Fruit fly (Drosophila melanogaster) whole organism, prepupa: ENCODE measurements around the gene CG7201.
A peak's percentile ranks its signal among the peaks of the same experiment; 100 is the strongest.

Experiments used
- Blimp-1 ChIP-seq: fragments of 200-800 bp; sonication (Bioruptor generic); optimal IDR thresholded peaks from 3 replicates; lab custom pipeline; 2017; ENCODE audit warnings: missing biosample characterization, missing genetic modification characterization, mild to moderate bottlenecking, moderate library complexity, missing genetic modification reagents
- CG10631 ChIP-seq: fragments of 200-800 bp; sonication (Bioruptor generic); optimal IDR thresholded peaks from 2 replicates; lab custom pipeline; 2016; ENCODE audit warnings: missing biosample characterization, missing genetic modification characterization
- CG10669 ChIP-seq: fragments of 200-800 bp; sonication (Bioruptor generic); optimal IDR thresholded peaks from 3 replicates; lab custom pipeline; 2018; ENCODE audit warnings: missing biosample characterization, mild to moderate bottlenecking, missing genetic modification characterization, moderate library complexity
- CG11762 ChIP-seq: fragments of 200-800 bp; sonication (Bioruptor generic); optimal IDR thresholded peaks from 3 replicates; lab custom pipeline; 2016; ENCODE audit warnings: missing biosample characterization, missing genetic modification characterization; ENCODE audit not compliant: insufficient read depth
- CG11902 ChIP-seq: fragments of 200-800 bp; sonication (Bioruptor generic); optimal IDR thresholded peaks from 3 replicates; lab custom pipeline; 2016; ENCODE audit warnings: missing biosample characterization, missing genetic modification characterization
- CG15336 ChIP-seq: fragments of 200-800 bp; sonication (Bioruptor generic); IDR thresholded peaks from 2 replicates; pipeline ENCODE4 v1.3.6; 2022; ENCODE audit warnings: missing biosample characterization, missing genetic modification characterization
- CG1621 ChIP-seq: fragments of 200-800 bp; sonication (Bioruptor generic); optimal IDR thresholded peaks from 3 replicates; lab custom pipeline; 2018; ENCODE audit warnings: missing biosample characterization, mild to moderate bottlenecking, missing genetic modification characterization
- CG16779 ChIP-seq: fragments of 200-800 bp; sonication (Bioruptor generic); optimal IDR thresholded peaks from 3 replicates; lab custom pipeline; 2017; ENCODE audit warnings: missing biosample characterization, mild to moderate bottlenecking, missing genetic modification characterization
- CG32006 ChIP-seq: fragments of 200-800 bp; sonication (Bioruptor generic); optimal IDR thresholded peaks from 3 replicates; lab custom pipeline; 2017; ENCODE audit warnings: missing biosample characterization, mild to moderate bottlenecking, missing genetic modification characterization
- CG34406 ChIP-seq: fragments of 200-800 bp; sonication (Bioruptor generic); optimal IDR thresholded peaks from 3 replicates; lab custom pipeline; 2016; ENCODE audit warnings: missing biosample characterization, missing genetic modification characterization
- CG3919 ChIP-seq: fragments of 200-800 bp; sonication (Bioruptor generic); optimal IDR thresholded peaks from 3 replicates; lab custom pipeline; 2016; ENCODE audit warnings: missing biosample characterization, missing genetic modification characterization
- CG4318 ChIP-seq: fragments of 200-800 bp; sonication (Bioruptor generic); optimal IDR thresholded peaks from 3 replicates; lab custom pipeline; 2017; ENCODE audit warnings: missing biosample characterization, mild to moderate bottlenecking, missing genetic modification characterization
- CG6163 ChIP-seq: fragments of 200-800 bp; sonication (Bioruptor generic); IDR thresholded peaks from 3 replicates; pipeline ENCODE4 v1.3.6; 2022; ENCODE audit warnings: missing biosample characterization, missing genetic modification characterization
- CG6276 ChIP-seq: fragments of 200-800 bp; sonication (Bioruptor generic); optimal IDR thresholded peaks from 2 replicates; lab custom pipeline; 2017; ENCODE audit warnings: missing biosample characterization, mild to moderate bottlenecking, missing genetic modification characterization
- CG6792 ChIP-seq: fragments of 200-800 bp; sonication (Bioruptor generic); optimal IDR thresholded peaks from 3 replicates; lab custom pipeline; 2016; ENCODE audit warnings: missing biosample characterization, missing genetic modification characterization
- CG6808 ChIP-seq: fragments of 200-800 bp; sonication (Bioruptor generic); optimal IDR thresholded peaks from 3 replicates; lab custom pipeline; 2017; ENCODE audit warnings: missing biosample characterization, missing genetic modification characterization, mild to moderate bottlenecking, moderate library complexity, missing genetic modification reagents
- CG7368 ChIP-seq: fragments of 200-800 bp; sonication (Bioruptor generic); optimal IDR thresholded peaks from 3 replicates; lab custom pipeline; 2016; ENCODE audit warnings: missing biosample characterization, missing genetic modification characterization
- CG8119 ChIP-seq: fragments of 200-800 bp; sonication (Bioruptor generic); IDR thresholded peaks from 3 replicates; pipeline ENCODE4 v1.3.6; 2022; ENCODE audit warnings: missing biosample characterization, missing genetic modification characterization
- CG8319 ChIP-seq: fragments of 200-800 bp; sonication (Bioruptor generic); optimal IDR thresholded peaks from 3 replicates; lab custom pipeline; 2016; ENCODE audit warnings: missing biosample characterization, missing genetic modification characterization
- CG8632 ChIP-seq: fragments of 200-800 bp; sonication (Bioruptor generic); optimal IDR thresholded peaks from 3 replicates; lab custom pipeline; 2016; ENCODE audit warnings: missing biosample characterization, missing genetic modification characterization
- CG9139 ChIP-seq: fragments of 200-800 bp; sonication (Bioruptor generic); optimal IDR thresholded peaks from 3 replicates; lab custom pipeline; 2017; ENCODE audit warnings: missing biosample characterization, mild to moderate bottlenecking, missing genetic modification characterization
- Eip75B ChIP-seq: fragments of 200-800 bp; sonication (Bioruptor generic); optimal IDR thresholded peaks from 3 replicates; lab custom pipeline; 2016; ENCODE audit warnings: missing biosample characterization, missing genetic modification characterization
- Eip78C ChIP-seq: fragments of 200-800 bp; sonication (Bioruptor generic); peaks from one replicate; lab custom pipeline; 2016; ENCODE audit warnings: missing biosample characterization, missing genetic modification characterization
- Eip93F ChIP-seq: fragments of 200-800 bp; sonication (Bioruptor generic); optimal IDR thresholded peaks from 2 replicates; lab custom pipeline; 2016; ENCODE audit warnings: missing biosample characterization, mild to moderate bottlenecking, missing genetic modification characterization
- Ets96B ChIP-seq: fragments of 200-800 bp; optimal IDR thresholded peaks from 2 replicates; lab custom pipeline; 2019; ENCODE audit warnings: missing biosample characterization, mild to moderate bottlenecking, missing genetic modification characterization, moderate library complexity
- Hr38 ChIP-seq: sonication (Bioruptor generic); optimal IDR thresholded peaks from 2 replicates; lab custom pipeline; 2016; ENCODE audit warnings: missing biosample characterization, missing genetic modification characterization
- Hr39 ChIP-seq: fragments of 200-800 bp; sonication (Bioruptor generic); optimal IDR thresholded peaks from 2 replicates; lab custom pipeline; 2016; ENCODE audit warnings: missing biosample characterization, missing genetic modification characterization
- Met ChIP-seq: fragments of 200-800 bp; sonication (Bioruptor generic); optimal IDR thresholded peaks from 3 replicates; lab custom pipeline; 2016; ENCODE audit warnings: missing biosample characterization, missing genetic modification characterization
- OdsH ChIP-seq: fragments of 200-800 bp; sonication (Bioruptor generic); optimal IDR thresholded peaks from 3 replicates; lab custom pipeline; 2016; ENCODE audit warnings: missing biosample characterization, missing genetic modification characterization
- Smox ChIP-seq: fragments of 200-800 bp; sonication (Bioruptor generic); optimal IDR thresholded peaks from 3 replicates; lab custom pipeline; 2016; ENCODE audit warnings: missing biosample characterization, missing genetic modification characterization
- Sox14 ChIP-seq: fragments of 200-800 bp; sonication (Bioruptor generic); optimal IDR thresholded peaks from 3 replicates; lab custom pipeline; 2016; ENCODE audit warnings: missing biosample characterization, missing genetic modification characterization
- achi ChIP-seq: fragments of 200-800 bp; sonication (Bioruptor generic); optimal IDR thresholded peaks from 3 replicates; lab custom pipeline; 2016; ENCODE audit warnings: missing biosample characterization, missing genetic modification characterization
- acj6 ChIP-seq: fragments of 200-800 bp; sonication (Bioruptor generic); optimal IDR thresholded peaks from 3 replicates; lab custom pipeline; 2016; ENCODE audit warnings: missing biosample characterization, missing genetic modification characterization
- cyc ChIP-seq: fragments of 200-800 bp; sonication (Bioruptor generic); optimal IDR thresholded peaks from 3 replicates; lab custom pipeline; 2016; ENCODE audit warnings: missing biosample characterization, missing genetic modification characterization
- dac ChIP-seq: fragments of 200-800 bp; sonication (Bioruptor generic); optimal IDR thresholded peaks from 2 replicates; lab custom pipeline; 2017; ENCODE audit warnings: missing biosample characterization, mild to moderate bottlenecking, missing genetic modification characterization
- eg ChIP-seq: fragments of 200-800 bp; sonication (Bioruptor generic); IDR thresholded peaks from 3 replicates; pipeline ENCODE4 v1.3.6; 2022; ENCODE audit warnings: missing biosample characterization, missing genetic modification characterization
- fd59A ChIP-seq: fragments of 200-800 bp; sonication (Bioruptor generic); optimal IDR thresholded peaks from 2 replicates; lab custom pipeline; 2017; ENCODE audit warnings: missing biosample characterization, mild to moderate bottlenecking, missing genetic modification characterization, missing genetic modification reagents
- fd85E ChIP-seq: fragments of 200-800 bp; sonication (Bioruptor generic); optimal IDR thresholded peaks from 3 replicates; lab custom pipeline; 2016; ENCODE audit warnings: missing biosample characterization, missing genetic modification characterization
- fkh ChIP-seq: fragments of 200-800 bp; sonication (Bioruptor generic); optimal IDR thresholded peaks from 3 replicates; lab custom pipeline; 2017; ENCODE audit warnings: missing biosample characterization, mild to moderate bottlenecking, missing genetic modification characterization, moderate library complexity
- net ChIP-seq: fragments of 200-800 bp; sonication (Bioruptor generic); optimal IDR thresholded peaks from 3 replicates; lab custom pipeline; 2016; ENCODE audit warnings: missing biosample characterization, missing genetic modification characterization
- pdm3 ChIP-seq: fragments of 200-800 bp; sonication (Bioruptor generic); optimal IDR thresholded peaks from 3 replicates; lab custom pipeline; 2016; ENCODE audit warnings: missing biosample characterization, missing genetic modification characterization
- salr ChIP-seq, 2 experiments: fragments of 200-800 bp; sonication (Bioruptor generic); optimal IDR thresholded peaks; 3 replicates each; lab custom pipeline; 2016 to 2018; ENCODE audit warnings: missing biosample characterization in 2 of 2, missing genetic modification characterization in 2 of 2, mild to moderate bottlenecking in 1 of 2
- spab ChIP-seq: fragments of 200-800 bp; sonication (Bioruptor generic); optimal IDR thresholded peaks from 2 replicates; lab custom pipeline; 2017; ENCODE audit warnings: missing biosample characterization, mild to moderate bottlenecking, missing genetic modification characterization, missing genetic modification reagents
- ss ChIP-seq, 2 experiments: fragments of 200-800 bp; sonication (Bioruptor generic); optimal IDR thresholded peaks; 2 replicates in 1 of 2; 3 replicates in 1 of 2; lab custom pipeline; 2017 to 2018; ENCODE audit warnings: mild to moderate bottlenecking in 2 of 2, missing biosample characterization in 2 of 2, missing genetic modification characterization in 2 of 2, moderate library complexity in 1 of 2
- vri ChIP-seq: fragments of 200-800 bp; sonication (Bioruptor generic); optimal IDR thresholded peaks from 3 replicates; lab custom pipeline; 2016; ENCODE audit warnings: missing biosample characterization, mild to moderate bottlenecking, missing genetic modification characterization

The CG7201 gene

dm6 chr3L:8284651-8285050 lies 10.5 kb downstream of the CG7201 start (continued):
- TF ChIP-seq achi (GFP tag; lab: Kevin White, UChicago) (peak; percentile 27), CG34406 (peak; percentile 10), net (GFP tag; lab: Kevin White, UChicago) (peak; percentile 10), Sox14 (GFP tag; lab: Kevin White, UChicago) (peak; percentile 36), CG3919 (GFP tag; lab: Kevin White, UChicago) (peak; percentile 40), ss (GFP tag; optimal IDR thresholded peaks at IDR 0.05; lab: Kevin White, UChicago) (peak in 1 of 2 experiments; percentile 22), spab (GFP tag; lab: Kevin White, UChicago) (peak; percentile 39), eg (GFP tag; lab: Robert Waterston, UW) (0 out of 3 replicates have a peak, but pooled peaks have one; percentile 25), vri (GFP tag; lab: Kevin White, UChicago) (no peak), CG4318 (GFP tag; lab: Kevin White, UChicago) (no peak), CG8632 (GFP tag; lab: Kevin White, UChicago) (no peak), fd59A (peak; percentile 45), CG15336 (GFP tag; lab: Robert Waterston, UW) (peak; percentile 37; the same call in 1 of the 2 replicates), Blimp-1 (GFP tag; lab: Kevin White, UChicago) (no peak), CG6792 (peak; percentile 15), dac (GFP tag; lab: Kevin White, UChicago) (no peak), Eip75B (GFP tag; lab: Kevin White, UChicago) (peak; percentile 19), CG8119 (GFP tag; lab: Robert Waterston, UW) (no peak; the same call in 2 of the 3 replicates), Hr38 (GFP tag; lab: Kevin White, UChicago) (no peak), Met (peak; percentile 42), fd85E (no peak), CG32006 (GFP tag; lab: Kevin White, UChicago) (peak; percentile 43), salr (GFP tag; optimal IDR thresholded peaks at IDR 0.05; lab: Kevin White, UChicago) (peak in 1 of 2 experiments; percentile 10), CG9139 (GFP tag; lab: Kevin White, UChicago) (no peak), CG1621 (tag; lab: Kevin White, UChicago) (peak; percentile 1), CG10669 (GFP tag; lab: Kevin White, UChicago) (peak; percentile 41), CG16779 (tag; lab: Kevin White, UChicago) (no peak)

- peak; percentile 41 for TF ChIP-seq CG7368 (GFP tag; lab: Kevin White, UChicago)
- no peak for TF ChIP-seq CG8119 (GFP tag; lab: Robert Waterston, UW)
- no peak for TF ChIP-seq CG8632 (GFP tag; lab: Kevin White, UChicago)
- no peak for TF ChIP-seq Smox (GFP tag; lab: Kevin White, UChicago)
- TF ChIP-seq eg (GFP tag; lab: Robert Waterston, UW), result peak; percentile 63; the same call in 1 of the 3 replicates
- TF ChIP-seq fkh, result no peak
- TF ChIP-seq CG11902, result no peak
- no peak for TF ChIP-seq dac (GFP tag; lab: Kevin White, UChicago)
- peak; percentile 35; the same call in 1 of the 3 replicates for TF ChIP-seq CG6163
- TF ChIP-seq CG4318 (GFP tag; lab: Kevin White, UChicago), result no peak
- peak; percentile 39 for TF ChIP-seq Eip78C (GFP tag; lab: Kevin White, UChicago)
- peak in 1 of 2 experiments; percentile 21 for TF ChIP-seq ss (GFP tag; optimal IDR thresholded peaks at IDR 0.05; lab: Kevin White, UChicago)
- TF ChIP-seq CG6808 (GFP tag; lab: Kevin White, UChicago), result peak; percentile 23
- no peak for TF ChIP-seq Eip93F (GFP tag; lab: Kevin White, UChicago)
- TF ChIP-seq, all 60 proteins: peak for 6
Observed at dm6 chr3L:8240932-8241331, 54.2 kb downstream of the CG7201 start.

dm6 chr3L:8240501-8240900 lies 54.6 kb downstream of the CG7201 start, which contains the start of gene CG7213:
Gene CG7213, minus strand, starts transcription at chr3L:8240601.
- no peak for TF ChIP-seq Eip93F (GFP tag; lab: Kevin White, UChicago)
- TF ChIP-seq pdm3 (GFP tag; lab: Kevin White, UChicago), result no peak
- TF ChIP-seq CG4318 (GFP tag; lab: Kevin White, UChicago), result no peak
- no peak for TF ChIP-seq CG32006 (GFP tag; lab: Kevin White, UChicago)
- TF ChIP-seq cyc (GFP tag; lab: Kevin White, UChicago), result no peak
- TF ChIP-seq fkh, result no peak
- TF ChIP-seq CG6808 (GFP tag; lab: Kevin White, UChicago), result no peak
- TF ChIP-seq CG8632 (GFP tag; lab: Kevin White, UChicago), result no peak
- no peak for TF ChIP-seq Eip75B (GFP tag; lab: Kevin White, UChicago)
- TF ChIP-seq Hr39, result no peak
- no peak for TF ChIP-seq CG6276
- no peak for TF ChIP-seq CG8319 (GFP tag; lab: Kevin White, UChicago)
- no peak for TF ChIP-seq CG11762 (GFP tag; lab: Kevin White, UChicago)
- TF ChIP-seq fd85E, result no peak
- TF ChIP-seq OdsH (GFP tag; lab: Kevin White, UChicago), result no peak
- no peak for TF ChIP-seq acj6 (GFP tag; lab: Kevin White, UChicago)
- no peak for TF ChIP-seq CG10631 (GFP tag; lab: Kevin White, UChicago)
- no peak for TF ChIP-seq ss (GFP tag; optimal IDR thresholded peaks at IDR 0.05; lab: Kevin White, UChicago)
- no peak for TF ChIP-seq net (GFP tag; lab: Kevin White, UChicago)
- no peak for TF ChIP-seq Ets96B (tag; lab: Kevin White, UChicago)
